Fruit fly (Drosophila melanogaster) whole organism, wandering third instar larva: ENCODE measurements around the gene primo-1.

ENCODE experiments used
- CG32264 ChIP-seq: fragments of 200-800 bp; sonication (Bioruptor generic); optimal IDR thresholded peaks from 2 replicates; lab custom pipeline; 2016; ENCODE audit warnings: missing biosample characterization, missing genetic modification characterization
- CG9705 ChIP-seq: fragments of 200-800 bp; sonication (Bioruptor generic); optimal IDR thresholded peaks from 2 replicates; lab custom pipeline; 2018; ENCODE audit warnings: missing biosample characterization, mild to moderate bottlenecking, missing genetic modification characterization
- CrebA ChIP-seq: fragments of 200-800 bp; sonication (Bioruptor generic); optimal IDR thresholded peaks from 2 replicates; lab custom pipeline; 2016; ENCODE audit warnings: missing biosample characterization, mild to moderate bottlenecking, missing genetic modification characterization, borderline replicate concordance
- Dfd ChIP-seq: fragments of >200 bp; optimal IDR thresholded peaks from 2 replicates; lab custom pipeline; 2017; ENCODE audit warnings: missing biosample characterization, missing genetic modification characterization
- Dif ChIP-seq: fragments of 200-275, 200-300 bp; sonication (Bioruptor generic); optimal IDR thresholded peaks from 2 replicates; lab custom pipeline; 2018; ENCODE audit warnings: missing biosample characterization, missing genetic modification characterization; ENCODE audit not compliant: partially characterized antibody
- HLH106 ChIP-seq: fragments of 200-800 bp; optimal IDR thresholded peaks from 3 replicates; lab custom pipeline; 2019; ENCODE audit warnings: missing biosample characterization, mild to moderate bottlenecking, missing genetic modification characterization, moderate library complexity
- Hnf4 ChIP-seq: fragments of 200-800 bp; sonication (Bioruptor generic); optimal IDR thresholded peaks from 2 replicates; lab custom pipeline; 2016; ENCODE audit warnings: missing biosample characterization, mild to moderate bottlenecking, missing genetic modification characterization
- Hr78 ChIP-seq: fragments of >200 bp; optimal IDR thresholded peaks from 2 replicates; lab custom pipeline; 2017; ENCODE audit warnings: missing biosample characterization, missing genetic modification characterization
- Mio ChIP-seq: sonication (Bioruptor generic); optimal IDR thresholded peaks from 2 replicates; lab custom pipeline; 2016; ENCODE audit warnings: missing biosample characterization, missing genetic modification characterization
- N ChIP-seq: fragments of >200 bp; optimal IDR thresholded peaks from 2 replicates; lab custom pipeline; 2018; ENCODE audit warnings: missing biosample characterization, missing external identifiers, missing genetic modification characterization
- OdsH ChIP-seq: fragments of 200-800 bp; sonication (Bioruptor generic); optimal IDR thresholded peaks from 2 replicates; lab custom pipeline; 2016; ENCODE audit warnings: missing biosample characterization, mild to moderate bottlenecking, missing genetic modification characterization
- Sp1 ChIP-seq: fragments of 200-800 bp; sonication (Bioruptor generic); optimal IDR thresholded peaks from 3 replicates; lab custom pipeline; 2019; ENCODE audit warnings: missing biosample characterization, mild to moderate bottlenecking, missing genetic modification characterization, moderate library complexity
- Vsx2 ChIP-seq: fragments of 200-300, 225-300 bp; sonication (Bioruptor generic); optimal IDR thresholded peaks from 2 replicates; lab custom pipeline; 2018; ENCODE audit warnings: missing biosample characterization, missing genetic modification characterization; ENCODE audit not compliant: partially characterized antibody
- br ChIP-seq: fragments of 200-800 bp; sonication (Bioruptor generic); optimal IDR thresholded peaks from 2 replicates; lab custom pipeline; 2016; ENCODE audit warnings: missing biosample characterization, missing genetic modification characterization
- brk ChIP-seq: fragments of 200-800 bp; sonication (Bioruptor generic); optimal IDR thresholded peaks from 2 replicates; lab custom pipeline; 2016; ENCODE audit warnings: missing biosample characterization, mild to moderate bottlenecking, missing genetic modification characterization
- dl ChIP-seq, 2 experiments: fragments of 175-275, 200-275 bp in 1 of 2; fragments of 200-275 bp in 1 of 2; sonication (Bioruptor generic); optimal IDR thresholded peaks; lab custom pipeline; 2018; ENCODE audit warnings: mild to moderate bottlenecking in 2 of 2, missing biosample characterization in 2 of 2, missing genetic modification characterization in 2 of 2, moderate library complexity in 2 of 2; ENCODE audit not compliant: partially characterized antibody in 2 of 2, insufficient read depth in 1 of 2
- dmrt93B ChIP-seq: fragments of 200-800 bp; sonication (Bioruptor generic); optimal IDR thresholded peaks from 2 replicates; lab custom pipeline; 2018; ENCODE audit warnings: missing biosample characterization, mild to moderate bottlenecking, missing genetic modification characterization
- dsf ChIP-seq: sonication (Bioruptor generic); optimal IDR thresholded peaks from 2 replicates; lab custom pipeline; 2016; ENCODE audit warnings: missing biosample characterization, missing genetic modification characterization, borderline replicate concordance
- ey ChIP-seq: fragments of 200-800 bp; sonication (Bioruptor generic); optimal IDR thresholded peaks from 2 replicates; lab custom pipeline; 2016; ENCODE audit warnings: missing biosample characterization, missing genetic modification characterization
- foxo ChIP-seq, 2 experiments: fragments of 200-800 bp; sonication (Bioruptor generic); optimal IDR thresholded peaks; 2 replicates in 1 of 2; 3 replicates in 1 of 2; lab custom pipeline; 2016 to 2017; ENCODE audit warnings: missing biosample characterization in 2 of 2, missing genetic modification characterization in 2 of 2
- fru ChIP-seq: fragments of 200-800 bp; sonication (Bioruptor generic); optimal IDR thresholded peaks from 3 replicates; lab custom pipeline; 2016; ENCODE audit warnings: missing biosample characterization, mild to moderate bottlenecking, missing genetic modification characterization
- h ChIP-seq: fragments of 200-800 bp; sonication (Bioruptor generic); optimal IDR thresholded peaks from 3 replicates; lab custom pipeline; 2016; ENCODE audit warnings: missing biosample characterization, mild to moderate bottlenecking, missing genetic modification characterization
- jim ChIP-seq: fragments of 175-275, 200-325 bp; sonication (Bioruptor generic); optimal IDR thresholded peaks from 2 replicates; lab custom pipeline; 2016; ENCODE audit warnings: missing biosample characterization, mild to moderate bottlenecking, missing genetic modification characterization
- lola ChIP-seq: fragments of >200 bp; optimal IDR thresholded peaks from 2 replicates; lab custom pipeline; 2017; ENCODE audit warnings: missing biosample characterization, missing genetic modification characterization
- pan ChIP-seq: fragments of >200 bp; optimal IDR thresholded peaks from 2 replicates; lab custom pipeline; 2017
- psq ChIP-seq: fragments of 200-800 bp; sonication (Bioruptor generic); optimal IDR thresholded peaks from 3 replicates; lab custom pipeline; 2017; ENCODE audit warnings: missing biosample characterization, mild to moderate bottlenecking, missing genetic modification characterization, moderate library complexity
- rgr ChIP-seq: fragments of 200-800 bp; sonication (Bioruptor generic); optimal IDR thresholded peaks from 3 replicates; lab custom pipeline; 2016; ENCODE audit warnings: missing biosample characterization, mild to moderate bottlenecking, missing genetic modification characterization
- sage ChIP-seq: fragments of 200-800 bp; sonication (Bioruptor generic); optimal IDR thresholded peaks from 2 replicates; lab custom pipeline; 2016; ENCODE audit warnings: missing biosample characterization, mild to moderate bottlenecking, missing genetic modification characterization
- usp ChIP-seq: fragments of >200 bp; optimal IDR thresholded peaks from 2 replicates; lab custom pipeline; 2017; ENCODE audit warnings: missing biosample characterization, missing genetic modification characterization
- woc ChIP-seq: sonication (Bioruptor generic); optimal IDR thresholded peaks from 2 replicates; lab custom pipeline; 2016; ENCODE audit warnings: missing biosample characterization, mild to moderate bottlenecking, missing genetic modification characterization

primo-1 gene

DNA sequence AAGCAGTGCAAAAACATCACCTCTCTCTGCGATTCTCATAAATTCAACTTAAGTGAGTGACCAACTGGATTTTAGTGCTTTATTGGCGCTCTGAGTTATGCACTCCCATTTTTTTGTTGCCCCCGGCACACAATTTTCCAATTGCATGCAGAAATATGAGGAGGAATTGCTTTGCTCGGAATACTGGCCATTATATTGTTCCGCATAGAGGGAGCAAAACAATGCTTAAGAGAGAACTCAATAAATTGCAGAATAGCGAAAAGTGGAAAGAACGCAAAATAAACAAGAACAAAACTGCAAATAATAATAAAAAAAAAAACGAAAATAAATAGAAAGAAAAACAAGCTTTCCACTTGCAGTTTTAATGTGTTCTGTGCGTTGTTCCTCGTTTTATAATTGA lies 9.2 kb upstream of the primo-1 start:
- TF ChIP-seq dl (GFP tag; optimal IDR thresholded peaks at IDR 0.05; lab: Kevin White, UChicago; ENCODE audit: insufficient read depth in 1 of 2, partially characterized antibody in 2 of 2), result no peak
- no peak for TF ChIP-seq jim (GFP tag; lab: Kevin White, UChicago)
- TF ChIP-seq N (GFP tag; lab: Kevin White, UChicago), result no peak
- TF ChIP-seq Mio (GFP tag; lab: Kevin White, UChicago), result no peak
- no peak for TF ChIP-seq woc (GFP tag; lab: Kevin White, UChicago)
- TF ChIP-seq fru (GFP tag; lab: Kevin White, UChicago), result no peak
- TF ChIP-seq brk (GFP tag; lab: Kevin White, UChicago), result no peak
- TF ChIP-seq Dif, result no peak
- TF ChIP-seq HLH106 (tag; lab: Kevin White, UChicago), result no peak
- TF ChIP-seq h (GFP tag; lab: Kevin White, UChicago), result no peak
- no peak for TF ChIP-seq usp (GFP tag; lab: Kevin White, UChicago)
- TF ChIP-seq Dfd (GFP tag; lab: Kevin White, UChicago), result no peak
- no peak for TF ChIP-seq sage
- no peak for TF ChIP-seq CG9705 (GFP tag; lab: Kevin White, UChicago)
- TF ChIP-seq psq (GFP tag; lab: Kevin White, UChicago), result no peak
- TF ChIP-seq Sp1, result no peak
- TF ChIP-seq br (GFP tag; lab: Kevin White, UChicago), result no peak
- no peak for TF ChIP-seq lola (GFP tag; lab: Kevin White, UChicago)
- no peak for TF ChIP-seq Hr78 (GFP tag; lab: Kevin White, UChicago)
- no peak for TF ChIP-seq CrebA (GFP tag; lab: Kevin White, UChicago)

DNA sequence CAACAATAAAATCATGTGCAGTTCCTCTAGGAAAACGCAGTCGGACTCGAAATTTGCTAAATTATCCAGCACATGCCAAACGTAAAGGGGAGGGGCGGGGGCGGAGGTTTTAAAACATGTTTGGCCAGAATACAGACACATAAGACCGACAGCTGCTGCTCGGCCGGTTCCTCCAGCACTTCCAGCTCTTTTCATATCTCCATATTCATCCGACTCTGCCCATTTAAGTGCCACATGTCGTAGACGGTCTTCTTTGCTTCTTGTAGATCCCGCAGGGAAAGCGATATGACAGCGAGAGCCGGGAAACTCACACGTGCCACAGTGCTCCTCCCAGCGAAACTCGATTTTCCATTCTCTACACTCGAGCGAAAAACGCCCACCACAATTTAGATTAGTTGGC lies 7.4 kb upstream of the primo-1 start:
- no peak for TF ChIP-seq psq (GFP tag; lab: Kevin White, UChicago)
- TF ChIP-seq, all 38 proteins: peak for 0

DNA sequence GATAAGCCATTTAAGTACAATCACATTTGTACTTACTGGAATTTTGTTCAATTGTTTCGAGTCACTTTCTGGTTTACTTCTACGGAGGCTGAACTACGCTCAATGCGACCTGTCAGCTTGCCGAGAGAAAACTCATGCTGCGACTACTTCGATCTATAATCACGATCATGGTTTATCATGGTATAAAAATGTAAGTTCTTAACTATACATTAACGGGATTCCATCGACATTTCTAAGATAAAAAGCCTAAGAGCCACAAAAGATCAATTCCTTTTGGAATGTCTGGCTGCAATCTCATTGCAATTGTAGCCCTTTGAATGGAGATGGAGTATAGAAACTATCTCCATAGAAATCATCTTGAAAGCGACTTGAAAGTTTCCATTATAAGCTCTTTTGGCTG lies 6.4 kb upstream of the primo-1 start, which contains the start of gene Ubc87F:
Gene Ubc87F (minus strand): TSS at position 101 of the 400 bp plus-strand sequence.
- TF ChIP-seq pan (lab: Kevin White, UChicago) (no peak), OdsH (GFP tag; lab: Kevin White, UChicago) (no peak), Dif (no peak), dsf (no peak), h (GFP tag; lab: Kevin White, UChicago) (no peak), lola (GFP tag; lab: Kevin White, UChicago) (no peak), psq (GFP tag; lab: Kevin White, UChicago) (no peak), CrebA (GFP tag; lab: Kevin White, UChicago) (no peak), CG32264 (GFP tag; lab: Kevin White, UChicago) (no peak)

DNA sequence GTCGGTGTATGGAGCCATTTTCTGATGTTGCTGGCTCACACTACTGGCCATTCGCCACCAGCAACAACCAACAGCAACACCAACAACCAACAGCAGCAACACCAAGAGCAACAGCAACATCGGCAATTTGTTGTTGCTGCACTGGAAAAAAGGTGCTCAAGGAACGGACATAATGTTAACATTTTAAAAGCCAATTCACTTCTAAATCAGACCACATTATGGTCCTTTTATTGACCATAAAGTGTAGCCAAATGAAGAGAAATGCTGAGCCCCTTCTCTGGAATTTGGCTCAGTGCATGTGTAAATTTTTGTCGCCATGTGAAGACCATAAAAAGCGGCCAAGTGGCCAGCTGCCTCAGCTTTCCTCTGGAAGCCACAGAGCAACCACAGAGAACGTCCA lies 5.2 kb upstream of the primo-1 start:
- peak; percentile 56 for TF ChIP-seq woc (GFP tag; lab: Kevin White, UChicago)
- peak; percentile 51 for TF ChIP-seq br (GFP tag; lab: Kevin White, UChicago)
- TF ChIP-seq Dif, result no peak
- TF ChIP-seq brk (GFP tag; lab: Kevin White, UChicago), result no peak
- TF ChIP-seq sage, result no peak
- TF ChIP-seq h (GFP tag; lab: Kevin White, UChicago), result peak; percentile 36
- TF ChIP-seq Hnf4 (GFP tag; lab: Kevin White, UChicago), result peak; percentile 42
- no peak for TF ChIP-seq dmrt93B
- peak in 1 of 2 experiments; percentile 54 for TF ChIP-seq foxo (GFP tag; optimal IDR thresholded peaks at IDR 0.05; lab: Kevin White, UChicago)
- peak; percentile 40 for TF ChIP-seq rgr (GFP tag; lab: Kevin White, UChicago)
- peak; percentile 26 for TF ChIP-seq CG32264 (GFP tag; lab: Kevin White, UChicago)
- peak; percentile 12 for TF ChIP-seq OdsH (GFP tag; lab: Kevin White, UChicago)
- TF ChIP-seq CG9705 (GFP tag; lab: Kevin White, UChicago), result no peak
- TF ChIP-seq ey (GFP tag; lab: Kevin White, UChicago), result peak; percentile 33
- peak; percentile 27 for TF ChIP-seq HLH106 (tag; lab: Kevin White, UChicago)
- peak; percentile 76 for TF ChIP-seq fru (GFP tag; lab: Kevin White, UChicago)
- no peak for TF ChIP-seq Vsx2 (GFP tag; lab: Kevin White, UChicago)
- TF ChIP-seq Dfd (GFP tag; lab: Kevin White, UChicago), result no peak
